Fruit fly (Drosophila melanogaster): Measurements from ENCODE around the gene Hsc70-3.
A peak's percentile ranks its signal among the peaks of the same experiment; 100 is the strongest.

The Hsc70-3 gene

dm6 chrX:11854758-11855465 lies 48.0 kb upstream of the Hsc70-3 start, which contains the start of the genes CG10347 and ATP7 (continued):
- TF ChIP-seq CG17802 (tag; optimal IDR thresholded peaks at IDR 0.05) (no peak), CG8089 (GFP tag; optimal IDR thresholded peaks at IDR 0.05) (no peak), en (GFP tag; optimal IDR thresholded peaks at IDR 0.05) (no peak), jumu (GFP tag; optimal IDR thresholded peaks at IDR 0.05) (peak; percentile 44), Dek (tag; optimal IDR thresholded peaks at IDR 0.05) (no peak), CG17385 (GFP tag; optimal IDR thresholded peaks at IDR 0.05) (peak; percentile 13), Taf1 (GFP tag; IDR thresholded peaks at IDR 0.05) (no peak), CG34376 (GFP tag; optimal IDR thresholded peaks at IDR 0.05) (peak; percentile 33), Rfx (GFP tag; IDR thresholded peaks at IDR 0.05) (peak; percentile 21; the same call in 1 of the 2 replicates), z (GFP tag; IDR thresholded peaks at IDR 0.05) (no peak), Drgx (GFP tag; IDR thresholded peaks at IDR 0.05) (no peak), pnt (GFP tag; optimal IDR thresholded peaks at IDR 0.05) (peak; percentile 17), hbn (GFP tag; IDR thresholded peaks at IDR 0.05; ENCODE audit: partially characterized antibody) (peak; percentile 84), Spps (tag; optimal IDR thresholded peaks at IDR 0.05) (no peak), insv (GFP tag; optimal IDR thresholded peaks at IDR 0.05) (peak in 1 of 2 experiments; percentile 8), CG12744 (GFP tag; optimal IDR thresholded peaks at IDR 0.05) (no peak), ERR (GFP tag; optimal IDR thresholded peaks at IDR 0.05) (no peak), CG7556 (GFP tag; optimal IDR thresholded peaks at IDR 0.05) (no peak), nau (GFP tag; optimal IDR thresholded peaks at IDR 0.05) (peak; percentile 5), Opbp (GFP tag; IDR thresholded peaks at IDR 0.05; ENCODE audit: partially characterized antibody) (peak; percentile 85), toy (GFP tag; IDR thresholded peaks at IDR 0.05) (no peak), CG15696 (tag; optimal IDR thresholded peaks at IDR 0.05) (peak; percentile 1), CG11560 (tag; IDR thresholded peaks at IDR 0.05) (no peak), CG18599 (GFP tag; optimal IDR thresholded peaks at IDR 0.05) (peak; percentile 23), btn (GFP tag; optimal IDR thresholded peaks at IDR 0.05) (no peak), CG10274 (GFP tag; optimal IDR thresholded peaks at IDR 0.05) (no peak), luna (GFP tag; optimal IDR thresholded peaks at IDR 0.05) (no peak), grau (tag; optimal IDR thresholded peaks at IDR 0.05) (peak; percentile 25), mam (GFP tag; optimal IDR thresholded peaks at IDR 0.05) (peak; percentile 36), CG9437 (GFP tag; optimal IDR thresholded peaks at IDR 0.05) (peak; percentile 13), BtbVII (GFP tag; optimal IDR thresholded peaks at IDR 0.05) (no peak), Hr3 (GFP tag; optimal IDR thresholded peaks at IDR 0.05) (peak; percentile 17), cas (GFP tag; IDR thresholded peaks at IDR 0.05) (no peak), az2 (GFP tag; optimal IDR thresholded peaks at IDR 0.05) (peak; percentile 13), CG3995 (GFP tag; optimal IDR thresholded peaks at IDR 0.05) (peak; percentile 94), Side (GFP tag; optimal IDR thresholded peaks at IDR 0.05) (no peak), schlank (tag; optimal IDR thresholded peaks at IDR 0.05) (no peak), CG11093 (GFP tag; IDR thresholded peaks at IDR 0.05) (no peak), MESR4 (GFP tag; optimal IDR thresholded peaks at IDR 0.05) (peak; percentile 74), CG8765 (GFP tag; IDR thresholded peaks at IDR 0.05) (no peak), wor (GFP tag; IDR thresholded peaks at IDR 0.05) (no peak), dati (GFP tag; IDR thresholded peaks at IDR 0.05) (no peak), MBD-R2 (GFP tag; IDR thresholded peaks at IDR 0.05) (peak; percentile 75), stwl (tag; optimal IDR thresholded peaks at IDR 0.05) (peak; percentile 57), D19A (tag; optimal IDR thresholded peaks at IDR 0.05) (no peak), CG1233 (GFP tag; optimal IDR thresholded peaks at IDR 0.05) (no peak), CG11247 (GFP tag; IDR thresholded peaks at IDR 0.05) (no peak), slbo (GFP tag; IDR thresholded peaks at IDR 0.05) (no peak; the same call in 1 of the 2 replicates), CG11398 (GFP tag; optimal IDR thresholded peaks at IDR 0.05) (no peak), p53 (GFP tag; optimal IDR thresholded peaks at IDR 0.05) (peak; percentile 43), Fer2 (tag; optimal IDR thresholded peaks at IDR 0.05) (no peak)
